Worm (Caenorhabditis elegans) whole organism, midembryonic: ENCODE data around the gene sma-2.

Experiments used
- T22C8.4 ChIP-seq: fragments of 200-800 bp; sonication (Bioruptor generic); IDR thresholded peaks from 2 replicates; pipeline ENCODE4 v1.3.6; 2022; ENCODE audit warnings: missing genetic modification characterization, missing compliant biosample characterization
- cog-1 ChIP-seq: sonication (generic microtip); optimal IDR thresholded peaks from 2 replicates; lab custom pipeline; 2016; ENCODE audit warnings: missing genetic modification characterization, missing compliant biosample characterization
- flt-1 ChIP-seq: fragments of 200-800 bp; sonication (Bioruptor generic); IDR thresholded peaks from 2 replicates; pipeline ENCODE4 v1.3.6; 2022; ENCODE audit warnings: missing genetic modification characterization, missing compliant biosample characterization
- klf-2 ChIP-seq: fragments of 200-800 bp; sonication (Bioruptor generic); conservative IDR thresholded peaks from 2 replicates; pipeline ENCODE4 v1.3.6; 2022; ENCODE audit warnings: missing genetic modification reagents, missing genetic modification characterization, missing compliant biosample characterization
- med-1 ChIP-seq: sonication (generic microtip); optimal IDR thresholded peaks from 2 replicates; lab custom pipeline; 2017; ENCODE audit warnings: missing genetic modification characterization, mild to moderate bottlenecking, missing compliant biosample characterization, antibody characterized with exemption, missing genetic modification reagents; ENCODE audit not compliant: insufficient read depth
- tab-1 ChIP-seq: fragments of 200-800 bp; sonication (Bioruptor generic); IDR thresholded peaks from 2 replicates; pipeline ENCODE4 v1.3.6; 2022; ENCODE audit warnings: missing genetic modification characterization, missing compliant biosample characterization
- ztf-23 ChIP-seq: fragments of 200-800 bp; sonication (Bioruptor generic); IDR thresholded peaks from 2 replicates; pipeline ENCODE4 v1.3.6; 2022; ENCODE audit warnings: missing genetic modification reagents, missing genetic modification characterization, missing compliant biosample characterization

DNA sequence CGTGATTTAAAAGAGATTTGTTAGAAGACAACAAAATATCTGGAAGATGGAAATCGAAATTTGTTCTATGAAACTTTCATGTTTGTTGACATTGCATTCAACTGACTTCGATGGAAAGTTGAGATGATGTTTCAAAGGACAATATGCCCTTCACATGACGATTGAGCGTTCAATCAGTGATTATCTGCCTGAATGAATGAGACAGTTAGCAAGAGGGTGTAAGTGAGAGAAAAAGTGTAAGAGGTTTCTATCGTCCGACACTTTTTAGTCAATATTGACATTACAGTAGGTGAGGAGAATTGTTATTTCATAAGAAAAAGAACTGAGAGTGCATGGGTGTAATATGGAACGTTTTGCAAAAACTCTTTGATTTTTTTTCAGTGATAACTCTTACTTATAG, 16.2 kb upstream of the sma-2 start:
- TF ChIP-seq T22C8.4 (no peak), ztf-23 (no peak), med-1 (GFP tag; lab: Kevin White, UChicago) (no peak), flt-1 (no peak), tab-1 (no peak), klf-2 (GFP tag; lab: Robert Waterston, UW) (no peak), cog-1 (no peak)
